ENCODE assay signal across 1 worm cellular context in the genomic region with DNA sequence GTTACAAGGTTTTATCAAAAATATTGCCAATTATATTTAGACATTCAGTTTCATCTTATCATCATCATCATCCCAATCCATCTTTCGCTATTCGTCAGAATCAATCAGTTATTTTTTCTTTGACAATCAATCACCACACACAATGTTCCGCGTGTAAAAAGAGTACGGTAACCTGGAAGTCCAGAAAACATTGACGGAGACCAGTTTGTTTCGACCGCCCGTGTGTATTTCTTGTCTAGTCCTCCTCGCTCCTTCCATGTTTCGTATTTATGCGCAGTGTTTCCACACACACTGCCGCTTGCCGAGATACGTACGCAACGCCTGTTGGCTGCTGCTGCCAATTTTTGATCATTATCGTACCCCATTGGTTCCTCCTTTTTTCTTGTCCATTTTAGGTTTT.
TF ChIP-seq lines count a peak whose summit lies in the region.

No protein-coding gene starts in this region.

TF ChIP-seq in whole organism, L4 larva, 104 proteins besides CTCF, POLR2A, EP300 and RAD21 (continued from another document):
- TF ChIP-seq nhr-41 (GFP tag; IDR thresholded peaks at IDR 0.05; lab: Robert Waterston, UW) (0 out of 2 replicates have a peak, but pooled peaks have one; percentile 26), nhr-28 (tag; optimal IDR thresholded peaks at IDR 0.05; lab: Kevin White, UChicago) (peak; percentile 86), hlh-30 (tag; optimal IDR thresholded peaks at IDR 0.05; lab: Kevin White, UChicago; ENCODE audit: insufficient read depth) (peak; percentile 44)
